Worm (Caenorhabditis elegans): Measurements from ENCODE around the gene marc-1.

The marc-1 gene

ce11 chrV:9739402-9739801 lies at the start of gene marc-1:
TSS of gene marc-1 (plus strand) at chrV:9739702.
- TF ChIP-seq unc-39 (tag; optimal IDR thresholded peaks at IDR 0.05) (no peak), C34F6.9 (tag; optimal IDR thresholded peaks at IDR 0.05) (no peak), mdl-1 (tag; optimal IDR thresholded peaks at IDR 0.05) (no peak), F13H6.1 (tag; optimal IDR thresholded peaks at IDR 0.05) (no peak), skn-1 (tag; optimal IDR thresholded peaks at IDR 0.05) (no peak), lin-11 (tag; optimal IDR thresholded peaks at IDR 0.05) (no peak), elt-1 (tag; optimal IDR thresholded peaks at IDR 0.05) (no peak), nhr-129 (tag; optimal IDR thresholded peaks at IDR 0.05) (no peak), R02D3.7 (tag; optimal IDR thresholded peaks at IDR 0.05) (no peak), nhr-23 (tag; optimal IDR thresholded peaks at IDR 0.05) (no peak), peb-1 (tag; optimal IDR thresholded peaks at IDR 0.05) (no peak)

DNA sequence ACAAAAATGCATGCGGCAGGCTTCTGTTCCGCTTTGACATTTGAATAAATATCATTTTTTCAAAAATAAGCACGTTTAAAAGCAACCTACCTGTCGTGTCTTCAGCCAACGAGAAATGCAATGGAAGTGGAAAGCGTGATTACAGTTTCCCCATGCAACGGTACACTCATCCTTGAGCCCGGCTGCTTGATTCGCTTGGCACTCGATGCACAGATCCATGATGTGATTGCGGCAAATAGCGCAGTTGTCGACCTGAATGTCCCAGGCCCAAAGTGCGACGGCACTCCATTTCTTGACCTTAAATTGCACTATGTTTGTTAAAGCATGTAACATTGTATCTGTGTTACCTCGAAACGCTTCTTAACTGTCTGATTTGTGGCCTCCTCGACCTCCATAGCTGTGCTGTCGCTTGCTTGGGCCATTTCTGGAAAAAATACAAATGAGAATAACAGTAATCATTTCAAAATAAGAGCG lies 49.4 kb upstream of the marc-1 start, which contains the start of gene rbx-1:
Gene rbx-1, minus strand, starts transcription at position 424 of the 474 bp plus-strand sequence.
- TF ChIP-seq sma-9 (GFP tag; optimal IDR thresholded peaks at IDR 0.05) (no peak), sma-9 (tag; optimal IDR thresholded peaks at IDR 0.05) (no peak), Y55F3AM.14 (GFP tag; optimal IDR thresholded peaks at IDR 0.05) (no peak), aly-2 (tag; optimal IDR thresholded peaks at IDR 0.05) (no peak)

DNA sequence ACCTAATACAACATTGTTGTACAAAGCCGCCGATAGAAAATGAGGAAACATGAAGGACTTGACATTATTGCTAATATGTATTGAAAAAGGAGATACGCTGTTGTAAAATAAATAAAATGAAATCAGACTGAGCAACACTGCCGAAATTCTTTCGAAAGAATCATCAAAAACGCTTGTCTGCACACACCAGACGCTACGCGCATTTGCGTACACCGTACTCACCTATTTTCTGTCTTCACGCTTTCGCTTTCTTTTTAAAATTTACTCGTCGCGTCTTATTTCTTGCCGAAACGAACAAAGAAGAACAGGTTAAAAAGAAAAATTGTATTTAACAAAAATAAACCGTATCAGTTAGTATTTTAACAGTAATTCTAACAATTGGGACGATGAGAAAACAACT lies 48.8 kb upstream of the marc-1 start:
- TF ChIP-seq peb-1 (tag; optimal IDR thresholded peaks at IDR 0.05), result no peak
- TF ChIP-seq crh-2 (tag; optimal IDR thresholded peaks at IDR 0.05), result peak; percentile 58
- no peak for TF ChIP-seq elt-1 (tag; optimal IDR thresholded peaks at IDR 0.05)
- TF ChIP-seq sem-4 (tag; optimal IDR thresholded peaks at IDR 0.05), result peak; percentile 56
- TF ChIP-seq dmd-4 (tag; optimal IDR thresholded peaks at IDR 0.05), result no peak
- no peak for TF ChIP-seq nhr-11 (tag; optimal IDR thresholded peaks at IDR 0.05)
- no peak for TF ChIP-seq mab-5 (tag; optimal IDR thresholded peaks at IDR 0.05)
- TF ChIP-seq ceh-16 (tag; optimal IDR thresholded peaks at IDR 0.05), result no peak
- TF ChIP-seq nhr-23 (tag; optimal IDR thresholded peaks at IDR 0.05), result no peak
- peak; percentile 49 for TF ChIP-seq gmeb-1 (tag; optimal IDR thresholded peaks at IDR 0.05)
- no peak for TF ChIP-seq ztf-1 (GFP tag; conservative IDR thresholded peaks at IDR 0.05)
- peak; percentile 43 for TF ChIP-seq unc-55 (GFP tag; optimal IDR thresholded peaks at IDR 0.05)
- peak; percentile 72 for TF ChIP-seq C34F6.9 (tag; optimal IDR thresholded peaks at IDR 0.05)
- TF ChIP-seq ceh-82 (tag; optimal IDR thresholded peaks at IDR 0.05), result no peak
- no peak for TF ChIP-seq nhr-12 (tag; optimal IDR thresholded peaks at IDR 0.05)
- no peak for TF ChIP-seq aly-2 (tag; optimal IDR thresholded peaks at IDR 0.05)
- no peak for TF ChIP-seq ztf-11 (tag; optimal IDR thresholded peaks at IDR 0.05)
- TF ChIP-seq nhr-10 (tag; optimal IDR thresholded peaks at IDR 0.05), result no peak
- no peak for TF ChIP-seq ama-1 (optimal IDR thresholded peaks at IDR 0.05)
- TF ChIP-seq blmp-1 (tag; optimal IDR thresholded peaks at IDR 0.05; ENCODE audit: insufficient read depth), result peak; percentile 98
- no peak for TF ChIP-seq ztf-4 (tag; optimal IDR thresholded peaks at IDR 0.05)
- peak; percentile 64 to 92 for TF ChIP-seq lsy-2 (tag; optimal IDR thresholded peaks at IDR 0.05)
- TF ChIP-seq skn-1 (tag; optimal IDR thresholded peaks at IDR 0.05), result no peak
- no peak for TF ChIP-seq lin-39 (tag; optimal IDR thresholded peaks at IDR 0.05)
- TF ChIP-seq lin-11 (tag; optimal IDR thresholded peaks at IDR 0.05), result no peak
- TF ChIP-seq nhr-129 (tag; optimal IDR thresholded peaks at IDR 0.05), result peak; percentile 32
- TF ChIP-seq mdl-1 (tag; optimal IDR thresholded peaks at IDR 0.05), result no peak
- no peak for TF ChIP-seq snpc-4 (tag; optimal IDR thresholded peaks at IDR 0.05)
- no peak for TF ChIP-seq elt-3 (tag; optimal IDR thresholded peaks at IDR 0.05)
- peak; percentile 43 for TF ChIP-seq sma-9 (GFP tag; optimal IDR thresholded peaks at IDR 0.05)
- TF ChIP-seq sma-9 (tag; optimal IDR thresholded peaks at IDR 0.05), result no peak
- peak; percentile 43 for TF ChIP-seq sma-3 (GFP tag; optimal IDR thresholded peaks at IDR 0.05)
- no peak for TF ChIP-seq unc-62 (GFP tag; optimal IDR thresholded peaks at IDR 0.05)
- TF ChIP-seq lin-13 (GFP tag; optimal IDR thresholded peaks at IDR 0.05), result no peak
- no peak for TF ChIP-seq R02D3.7 (tag; optimal IDR thresholded peaks at IDR 0.05)
- no peak for TF ChIP-seq Y55F3AM.14 (GFP tag; optimal IDR thresholded peaks at IDR 0.05)
- TF ChIP-seq unc-39 (tag; optimal IDR thresholded peaks at IDR 0.05), result no peak
- TF ChIP-seq nhr-237 (tag; optimal IDR thresholded peaks at IDR 0.05), result no peak
- peak; percentile 55 for TF ChIP-seq fos-1 (tag; optimal IDR thresholded peaks at IDR 0.05)
- TF ChIP-seq mbf-1 (tag; optimal IDR thresholded peaks at IDR 0.05), result no peak
- TF ChIP-seq egl-27 (tag; optimal IDR thresholded peaks at IDR 0.05), result no peak
- peak; percentile 51 for TF ChIP-seq nhr-6 (tag; optimal IDR thresholded peaks at IDR 0.05)
- TF ChIP-seq alr-1 (tag; optimal IDR thresholded peaks at IDR 0.05), result no peak
- no peak for TF ChIP-seq zag-1 (tag; optimal IDR thresholded peaks at IDR 0.05)
- TF ChIP-seq F13H6.1 (tag; optimal IDR thresholded peaks at IDR 0.05), result peak; percentile 4
- TF ChIP-seq nhr-25 (tag; optimal IDR thresholded peaks at IDR 0.05), result no peak
- no peak for TF ChIP-seq nhr-77 (tag; optimal IDR thresholded peaks at IDR 0.05)
- no peak for TF ChIP-seq ZK546.5 (tag; optimal IDR thresholded peaks at IDR 0.05)
- peak; percentile 24 for TF ChIP-seq nhr-21 (tag; optimal IDR thresholded peaks at IDR 0.05)
